Worm (Caenorhabditis elegans): ENCODE data around the gene K08D9.2.

DNA sequence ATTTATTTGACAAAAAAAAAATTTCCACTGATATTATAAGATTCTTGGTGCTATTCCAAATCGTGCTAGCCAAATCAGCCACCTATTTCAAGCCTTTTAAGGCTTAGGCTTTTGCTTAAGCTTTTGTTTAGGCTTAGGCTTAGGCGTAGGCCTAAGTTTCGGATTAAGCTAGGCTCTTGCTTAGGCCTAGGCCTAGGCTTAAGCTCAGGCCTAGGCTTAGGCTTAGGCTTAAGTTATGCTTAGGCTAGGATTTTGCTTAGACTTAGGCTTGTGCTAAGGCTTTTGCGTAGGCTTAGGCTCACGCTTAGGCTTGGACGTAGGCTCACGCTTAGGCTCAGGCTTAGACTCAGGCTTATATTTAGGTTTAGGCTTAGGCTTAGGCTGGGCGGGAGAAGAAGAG is 2.7 kb downstream of the K08D9.2 start:
- TF ChIP-seq nhr-11 (tag; optimal IDR thresholded peaks at IDR 0.05) (no peak), hlh-8 (tag; optimal IDR thresholded peaks at IDR 0.05) (no peak), hlh-30 (tag; optimal IDR thresholded peaks at IDR 0.05; ENCODE audit: insufficient read depth) (no peak), ama-1 (optimal IDR thresholded peaks at IDR 0.05) (no peak), fkh-6 (tag; optimal IDR thresholded peaks at IDR 0.05) (no peak), elt-2 (tag; optimal IDR thresholded peaks at IDR 0.05) (no peak), fkh-10 (GFP tag; optimal IDR thresholded peaks at IDR 0.05) (no peak), odd-2 (tag; optimal IDR thresholded peaks at IDR 0.05) (no peak), pqm-1 (tag; optimal IDR thresholded peaks at IDR 0.05) (no peak), unc-86 (tag; optimal IDR thresholded peaks at IDR 0.05) (no peak), ets-4 (tag; optimal IDR thresholded peaks at IDR 0.05) (no peak), C38D4.7 (GFP tag; optimal IDR thresholded peaks at IDR 0.05) (no peak), dve-1 (tag; optimal IDR thresholded peaks at IDR 0.05) (peak; percentile 61)
